Fruit fly (Drosophila melanogaster) whole organism, embryonic: Measurements from ENCODE around the gene ast.

Source experiments
- Awh ChIP-seq: fragments of 200-800 bp; sonication (Bioruptor generic); IDR thresholded peaks from 2 replicates; pipeline ENCODE4, ENCODE4 v1.3.6; 2022; ENCODE audit warnings: missing biosample characterization, missing genetic modification characterization
- BEAF-32 ChIP-seq: fragments of 200-800 bp; sonication (Bioruptor generic); optimal IDR thresholded peaks from 3 replicates; lab custom pipeline; 2017; ENCODE audit warnings: missing biosample characterization, missing genetic modification characterization, mild to moderate bottlenecking, moderate library complexity, missing genetic modification reagents
- Bgb ChIP-seq: fragments of 200-800 bp; sonication (Bioruptor generic); IDR thresholded peaks from 2 replicates; pipeline ENCODE4 v1.3.6; 2022; ENCODE audit warnings: missing biosample characterization, missing genetic modification characterization; ENCODE audit not compliant: partially characterized antibody
- C15 ChIP-seq: fragments of 200-800 bp; sonication (Bioruptor generic); IDR thresholded peaks from 3 replicates; pipeline ENCODE4 v1.3.6; 2022; ENCODE audit warnings: missing biosample characterization, missing genetic modification characterization
- CG10565 ChIP-seq: fragments of 200-800 bp; sonication (Bioruptor generic); optimal IDR thresholded peaks from 3 replicates; lab custom pipeline; 2016; ENCODE audit warnings: missing biosample characterization, mild to moderate bottlenecking, missing genetic modification characterization
- CG15601 ChIP-seq: fragments of 200-800 bp; sonication (Bioruptor generic); optimal IDR thresholded peaks from 3 replicates; lab custom pipeline; 2019; ENCODE audit warnings: missing biosample characterization, mild to moderate bottlenecking, missing genetic modification characterization, moderate library complexity
- CG16813 ChIP-seq: fragments of 200-800 bp; sonication (Bioruptor generic); IDR thresholded peaks from 3 replicates; pipeline ENCODE4 v1.3.6; 2022; ENCODE audit warnings: missing biosample characterization, missing genetic modification characterization; ENCODE audit not compliant: partially characterized antibody
- CG16815 ChIP-seq: fragments of 200-800 bp; sonication (Bioruptor generic); optimal IDR thresholded peaks from 3 replicates; lab custom pipeline; 2017; ENCODE audit warnings: missing biosample characterization, mild to moderate bottlenecking, missing genetic modification characterization
- CG18476 ChIP-seq: fragments of 200-800 bp; sonication (Bioruptor generic); optimal IDR thresholded peaks from 2 replicates; lab custom pipeline; 2016; ENCODE audit warnings: missing biosample characterization, mild to moderate bottlenecking, missing genetic modification characterization
- CG32772 ChIP-seq: fragments of 200-800 bp; sonication (Bioruptor generic); IDR thresholded peaks from 2 replicates; pipeline ENCODE4 v1.3.6; 2022; ENCODE audit warnings: missing biosample characterization, missing genetic modification characterization
- CG34224 ChIP-seq: fragments of 200-800 bp; sonication (Bioruptor generic); IDR thresholded peaks from 3 replicates; pipeline ENCODE4 v1.3.6; 2022; ENCODE audit warnings: missing biosample characterization, missing genetic modification characterization; ENCODE audit not compliant: partially characterized antibody
- CG3838 ChIP-seq: fragments of 200-800 bp; sonication (Bioruptor generic); optimal IDR thresholded peaks from 3 replicates; lab custom pipeline; 2016; ENCODE audit warnings: missing biosample characterization, missing genetic modification characterization
- CG8089 ChIP-seq: fragments of 200-800 bp; sonication (Bioruptor generic); optimal IDR thresholded peaks from 3 replicates; lab custom pipeline; 2016; ENCODE audit warnings: missing biosample characterization, missing genetic modification characterization
- Hand ChIP-seq: fragments of 200-800 bp; sonication (Bioruptor generic); optimal IDR thresholded peaks from 2 replicates; lab custom pipeline; 2017; ENCODE audit warnings: mild to moderate bottlenecking, missing biosample characterization, missing genetic modification reagents, missing genetic modification characterization
- Hmr ChIP-seq: fragments of 200-800 bp; sonication (Bioruptor generic); optimal IDR thresholded peaks from 3 replicates; lab custom pipeline; 2017; ENCODE audit warnings: mild to moderate bottlenecking, missing biosample characterization, missing genetic modification reagents, missing genetic modification characterization
- Hr51 ChIP-seq, 2 experiments: fragments of 200-800 bp; sonication (Bioruptor generic); optimal IDR thresholded peaks; 2 replicates in 1 of 2; 3 replicates in 1 of 2; lab custom pipeline; 2016 to 2018; ENCODE audit warnings: missing biosample characterization in 2 of 2, missing genetic modification characterization in 2 of 2, mild to moderate bottlenecking in 1 of 2, moderate library complexity in 1 of 2
- Jarid2 ChIP-seq: fragments of 200-800 bp; sonication (Bioruptor generic); optimal IDR thresholded peaks from 3 replicates; lab custom pipeline; 2017; ENCODE audit warnings: mild to moderate bottlenecking, missing biosample characterization, missing genetic modification reagents, missing genetic modification characterization
- Kr ChIP-seq: fragments of 200-800 bp; sonication (Bioruptor generic); optimal IDR thresholded peaks from 2 replicates; lab custom pipeline; 2017; ENCODE audit warnings: missing biosample characterization, mild to moderate bottlenecking, missing genetic modification characterization
- Oli ChIP-seq: fragments of 200-800 bp; sonication (Bioruptor generic); optimal IDR thresholded peaks from 2 replicates; lab custom pipeline; 2018; ENCODE audit warnings: missing biosample characterization, mild to moderate bottlenecking, missing genetic modification characterization, moderate library complexity
- Tbp ChIP-seq: fragments of >200 bp; optimal IDR thresholded peaks from 2 replicates; lab custom pipeline; 2018; ENCODE audit warnings: missing biosample characterization, missing genetic modification characterization
- al ChIP-seq: fragments of 200-800 bp; sonication (Bioruptor generic); IDR thresholded peaks from 2 replicates; pipeline ENCODE4 v1.3.6; 2022; ENCODE audit warnings: missing biosample characterization, missing genetic modification characterization
- ase ChIP-seq: fragments of 200-800 bp; sonication (Bioruptor generic); IDR thresholded peaks from 3 replicates; pipeline ENCODE4 v1.3.6; 2022; ENCODE audit warnings: missing biosample characterization, missing genetic modification characterization
- ash1 ChIP-seq: fragments of 200-800 bp; sonication (Bioruptor generic); optimal IDR thresholded peaks from 2 replicates; lab custom pipeline; 2018; ENCODE audit warnings: missing biosample characterization, mild to moderate bottlenecking, missing genetic modification characterization
- az2 ChIP-seq: fragments of 200-800 bp; sonication (Bioruptor generic); optimal IDR thresholded peaks from 3 replicates; lab custom pipeline; 2016; ENCODE audit warnings: missing biosample characterization, missing genetic modification characterization
- bbx ChIP-seq: fragments of 200-800 bp; sonication (Bioruptor generic); IDR thresholded peaks from 2 replicates; pipeline ENCODE4 v1.3.6; 2022; ENCODE audit warnings: missing biosample characterization, missing genetic modification characterization; ENCODE audit not compliant: partially characterized antibody
- bigmax ChIP-seq: fragments of 200-800 bp; sonication (Bioruptor generic); optimal IDR thresholded peaks from 2 replicates; lab custom pipeline; 2018; ENCODE audit warnings: missing biosample characterization, mild to moderate bottlenecking, missing genetic modification characterization
- chif ChIP-seq, 2 experiments: fragments of 200-800 bp; sonication (Bioruptor generic); optimal IDR thresholded peaks; 3 replicates each; lab custom pipeline; 2016; ENCODE audit warnings: missing biosample characterization in 2 of 2, missing genetic modification characterization in 2 of 2
- ci ChIP-seq: fragments of 200-800 bp; sonication (Bioruptor generic); IDR thresholded peaks from 3 replicates; pipeline ENCODE4 v1.3.6; 2022; ENCODE audit warnings: missing biosample characterization, missing genetic modification characterization
- danr ChIP-seq: fragments of 200-800 bp; sonication (Bioruptor generic); IDR thresholded peaks from 2 replicates; pipeline ENCODE4 v1.3.6; 2022; ENCODE audit warnings: missing biosample characterization, missing genetic modification characterization
- dmrt99B ChIP-seq: fragments of 200-800 bp; sonication (Bioruptor generic); optimal IDR thresholded peaks from 2 replicates; lab custom pipeline; 2018; ENCODE audit warnings: missing biosample characterization, mild to moderate bottlenecking, missing genetic modification characterization, moderate library complexity
- dysf ChIP-seq: fragments of 200-800 bp; sonication (Bioruptor generic); IDR thresholded peaks from 3 replicates; pipeline ENCODE4 v1.3.6; 2022; ENCODE audit warnings: missing biosample characterization, missing genetic modification characterization
- en ChIP-seq: fragments of 200-800 bp; sonication (Bioruptor generic); optimal IDR thresholded peaks from 2 replicates; lab custom pipeline; 2016; ENCODE audit warnings: missing biosample characterization, missing genetic modification characterization
- fru ChIP-seq: fragments of >200 bp; optimal IDR thresholded peaks from 2 replicates; lab custom pipeline; 2017
- hkb ChIP-seq, 2 experiments: fragments of 200-800 bp in 1 of 2; fragments of >200 bp in 1 of 2; sonication (Bioruptor generic) in 1 of 2; IDR thresholded peaks in 1 of 2; optimal IDR thresholded peaks in 1 of 2; 2 replicates each; pipeline versions ENCODE4 v1.3.6 to Lab custom; 2017 to 2022; ENCODE audit warnings: missing biosample characterization in 1 of 2, missing genetic modification characterization in 1 of 2
- jigr1 ChIP-seq: fragments of 200-800 bp; sonication (Bioruptor generic); IDR thresholded peaks from 3 replicates; pipeline ENCODE4 v1.3.6; 2022; ENCODE audit warnings: missing biosample characterization, missing genetic modification characterization
- mirr ChIP-seq: fragments of 200-800 bp; sonication (Bioruptor generic); optimal IDR thresholded peaks from 3 replicates; lab custom pipeline; 2018; ENCODE audit warnings: missing biosample characterization, mild to moderate bottlenecking, missing genetic modification characterization
- onecut ChIP-seq: fragments of 200-800 bp; sonication (Bioruptor generic); IDR thresholded peaks from 2 replicates; pipeline ENCODE4 v1.3.6; 2022; ENCODE audit warnings: missing biosample characterization, missing genetic modification characterization
- org-1 ChIP-seq: fragments of 200-800 bp; sonication (Bioruptor generic); optimal IDR thresholded peaks from 2 replicates; lab custom pipeline; 2017; ENCODE audit warnings: missing biosample characterization, missing genetic modification characterization
- otp ChIP-seq: fragments of 200-800 bp; sonication (Bioruptor generic); IDR thresholded peaks from 3 replicates; pipeline ENCODE4, ENCODE4 v1.3.6; 2022; ENCODE audit warnings: missing biosample characterization, missing genetic modification characterization
- pfk ChIP-seq: fragments of 200-800 bp; sonication (Bioruptor generic); optimal IDR thresholded peaks from 2 replicates; lab custom pipeline; 2018; ENCODE audit warnings: missing biosample characterization, mild to moderate bottlenecking, missing genetic modification characterization, moderate library complexity
- pnt ChIP-seq: fragments of 200-800 bp; sonication (Bioruptor generic); optimal IDR thresholded peaks from 3 replicates; lab custom pipeline; 2016; ENCODE audit warnings: missing biosample characterization, missing genetic modification characterization
- pros ChIP-seq: fragments of 200-800 bp; sonication (Bioruptor generic); optimal IDR thresholded peaks from 3 replicates; lab custom pipeline; 2019; ENCODE audit warnings: missing biosample characterization, mild to moderate bottlenecking, missing genetic modification characterization, moderate library complexity
- salm ChIP-seq: fragments of 200-800 bp; sonication (Bioruptor generic); optimal IDR thresholded peaks from 2 replicates; lab custom pipeline; 2018; ENCODE audit warnings: missing biosample characterization, mild to moderate bottlenecking, missing genetic modification characterization
- schlank ChIP-seq: fragments of 200-800 bp; sonication (Bioruptor generic); optimal IDR thresholded peaks from 2 replicates; lab custom pipeline; 2018; ENCODE audit warnings: missing biosample characterization, mild to moderate bottlenecking, missing genetic modification characterization
- seq ChIP-seq: fragments of 200-800 bp; sonication (Bioruptor generic); IDR thresholded peaks from 2 replicates; pipeline ENCODE4 v1.3.6; 2022; ENCODE audit warnings: missing biosample characterization, missing genetic modification characterization
- shn ChIP-seq: fragments of 200-800 bp; sonication (Bioruptor generic); optimal IDR thresholded peaks from 3 replicates; lab custom pipeline; 2016; ENCODE audit warnings: missing biosample characterization, missing genetic modification characterization
- tll ChIP-seq, 2 experiments: fragments of 200-800 bp in 1 of 2; fragments of >200 bp in 1 of 2; sonication (Bioruptor generic) in 1 of 2; optimal IDR thresholded peaks; 2 replicates each; lab custom pipeline; 2017 to 2019; ENCODE audit warnings: missing biosample characterization in 2 of 2, missing genetic modification characterization in 2 of 2, mild to moderate bottlenecking in 1 of 2, moderate library complexity in 1 of 2
- tna ChIP-seq: fragments of 200-800 bp; sonication (Bioruptor generic); IDR thresholded peaks from 2 replicates; pipeline ENCODE4 v1.3.6; 2022; ENCODE audit warnings: missing biosample characterization, missing genetic modification characterization; ENCODE audit not compliant: partially characterized antibody
- ttk ChIP-seq: fragments of 200-800 bp; sonication (Bioruptor generic); IDR thresholded peaks from 2 replicates; pipeline ENCODE4 v2.1.2; 2022; ENCODE audit warnings: missing biosample characterization, missing genetic modification characterization
- vfl ChIP-seq: fragments of 200-800 bp; sonication (Bioruptor generic); optimal IDR thresholded peaks from 2 replicates; lab custom pipeline; 2016; ENCODE audit warnings: missing biosample characterization, missing genetic modification characterization

The ast gene

dm6 chr2L:1094724-1095123 is 17.0 kb downstream of the ast start (continued):
- no peak for TF ChIP-seq bbx
- no peak for TF ChIP-seq CG16815 (GFP tag; lab: Kevin White, UChicago)
- no peak for TF ChIP-seq jigr1 (GFP tag; lab: Robert Waterston, UW)
- no peak for TF ChIP-seq CG34224
- TF ChIP-seq ash1 (GFP tag; lab: Kevin White, UChicago), result no peak
- no peak for TF ChIP-seq CG8089 (GFP tag; lab: Kevin White, UChicago)
- TF ChIP-seq schlank (tag; lab: Kevin White, UChicago), result peak; percentile 7
- TF ChIP-seq chif (GFP tag; optimal IDR thresholded peaks at IDR 0.05; lab: Kevin White, UChicago), result no peak
- no peak for TF ChIP-seq CG16813 (GFP tag; lab: Robert Waterston, UW)
- TF ChIP-seq CG32772, result no peak
- TF ChIP-seq CG18476 (GFP tag; lab: Kevin White, UChicago), result no peak
- no peak for TF ChIP-seq shn (GFP tag; lab: Kevin White, UChicago)
- peak; percentile 20 for TF ChIP-seq org-1 (GFP tag; lab: Kevin White, UChicago)
- TF ChIP-seq dysf (GFP tag; lab: Robert Waterston, UW), result no peak; the same call in 2 of the 3 replicates
- TF ChIP-seq pfk (GFP tag; lab: Kevin White, UChicago), result no peak
- TF ChIP-seq bigmax (GFP tag; lab: Kevin White, UChicago), result no peak
- no peak for TF ChIP-seq danr
- TF ChIP-seq az2 (GFP tag; lab: Kevin White, UChicago), result no peak
- no peak for TF ChIP-seq seq
- TF ChIP-seq tna, result no peak
- TF ChIP-seq ttk (GFP tag; lab: Robert Waterston, UW), result no peak
- 0 out of 2 replicates have a peak, but pooled peaks have one; percentile 18 for TF ChIP-seq onecut
- no peak for TF ChIP-seq Hand (GFP tag; lab: Kevin White, UChicago)
- TF ChIP-seq Kr (GFP tag; lab: Kevin White, UChicago), result no peak
- no peak for TF ChIP-seq Jarid2 (GFP tag; lab: Kevin White, UChicago)
- TF ChIP-seq ci (GFP tag; lab: Robert Waterston, UW), result peak; percentile 66
- no peak for TF ChIP-seq en
- TF ChIP-seq tll (GFP tag; optimal IDR thresholded peaks at IDR 0.05; lab: Kevin White, UChicago), result no peak
- no peak for TF ChIP-seq ase (GFP tag; lab: Robert Waterston, UW)
- TF ChIP-seq pnt (GFP tag; lab: Kevin White, UChicago), result no peak
- TF ChIP-seq CG3838 (GFP tag; lab: Kevin White, UChicago), result no peak
- peak; percentile 35 for TF ChIP-seq dmrt99B (tag; lab: Kevin White, UChicago)
- TF ChIP-seq Hr51 (GFP tag; optimal IDR thresholded peaks at IDR 0.05; lab: Kevin White, UChicago), result peak in 1 of 2 experiments; percentile 1
- peak; percentile 9 for TF ChIP-seq CG15601 (tag; lab: Kevin White, UChicago)
- TF ChIP-seq Hmr (GFP tag; lab: Kevin White, UChicago), result peak; percentile 69
- TF ChIP-seq Bgb (GFP tag; lab: Robert Waterston, UW), result no peak
- TF ChIP-seq al (GFP tag; lab: Robert Waterston, UW), result no peak
- TF ChIP-seq Oli (tag; lab: Kevin White, UChicago), result no peak
- TF ChIP-seq CG10565 (GFP tag; lab: Kevin White, UChicago), result no peak
- no peak for TF ChIP-seq BEAF-32 (GFP tag; lab: Kevin White, UChicago)
- no peak for TF ChIP-seq mirr (GFP tag; lab: Kevin White, UChicago)
- no peak for TF ChIP-seq C15 (GFP tag; lab: Robert Waterston, UW)
- 0 out of 2 replicates have a peak, but pooled peaks have one; percentile 25 for TF ChIP-seq Awh
- TF ChIP-seq hkb (optimal IDR thresholded peaks at IDR 0.05; lab: Kevin White, UChicago), result no peak
- TF ChIP-seq hkb (GFP tag; IDR thresholded peaks at IDR 0.05; lab: Robert Waterston, UW), result 0 out of 2 replicates have a peak, but pooled peaks have one; percentile 28
- no peak for TF ChIP-seq fru (lab: Kevin White, UChicago)
- TF ChIP-seq pros, result no peak
- no peak for TF ChIP-seq Tbp
- TF ChIP-seq otp (GFP tag; lab: Robert Waterston, UW), result peak; percentile 72; the same call in 2 of the 3 replicates
- TF ChIP-seq vfl, result no peak
- TF ChIP-seq salm (tag; lab: Kevin White, UChicago), result peak; percentile 46
